Fruit fly (Drosophila melanogaster) whole organism, embryonic: ENCODE measurements around the gene HINT1.

Experiments
- Asciz ChIP-seq: fragments of 200-800 bp; sonication (Bioruptor generic); optimal IDR thresholded peaks from 2 replicates; lab custom pipeline; 2017; ENCODE audit warnings: missing biosample characterization, mild to moderate bottlenecking, missing genetic modification characterization, missing genetic modification reagents
- Atf-2 ChIP-seq: fragments of 200-800 bp; sonication (Bioruptor generic); optimal IDR thresholded peaks from 2 replicates; lab custom pipeline; 2016; ENCODE audit warnings: missing biosample characterization, missing genetic modification characterization
- Blimp-1 ChIP-seq: fragments of 200-800 bp; sonication (Bioruptor generic); optimal IDR thresholded peaks from 3 replicates; lab custom pipeline; 2018; ENCODE audit warnings: missing biosample characterization, missing genetic modification characterization, mild to moderate bottlenecking, moderate library complexity, missing genetic modification reagents
- CG11398 ChIP-seq: fragments of 200-800 bp; sonication (Bioruptor generic); optimal IDR thresholded peaks from 2 replicates; lab custom pipeline; 2016; ENCODE audit warnings: missing biosample characterization, missing genetic modification characterization
- CG12744 ChIP-seq: fragments of 200-800 bp; sonication (Bioruptor generic); optimal IDR thresholded peaks from 2 replicates; lab custom pipeline; 2016; ENCODE audit warnings: missing biosample characterization, missing genetic modification characterization
- CG12769 ChIP-seq: fragments of 200-800 bp; sonication (Bioruptor generic); optimal IDR thresholded peaks from 2 replicates; lab custom pipeline; 2019; ENCODE audit warnings: missing biosample characterization, mild to moderate bottlenecking, missing genetic modification characterization, moderate library complexity
- CG13775 ChIP-seq: fragments of 200-800 bp; sonication (Bioruptor generic); optimal IDR thresholded peaks from 3 replicates; lab custom pipeline; 2017; ENCODE audit warnings: missing biosample characterization, mild to moderate bottlenecking, missing genetic modification characterization
- CG14441 ChIP-seq: fragments of 200-800 bp; sonication (Bioruptor generic); IDR thresholded peaks from 2 replicates; pipeline ENCODE4 v1.3.6; 2022; ENCODE audit warnings: missing biosample characterization, missing genetic modification characterization
- CG14667 ChIP-seq: fragments of 200-800 bp; sonication (Bioruptor generic); IDR thresholded peaks from 2 replicates; pipeline ENCODE4 v1.3.6; 2022; ENCODE audit warnings: missing biosample characterization, missing genetic modification characterization
- CG1603 ChIP-seq: fragments of 200-800 bp; sonication (Bioruptor generic); optimal IDR thresholded peaks from 2 replicates; lab custom pipeline; 2019; ENCODE audit warnings: missing biosample characterization, mild to moderate bottlenecking, missing genetic modification characterization, moderate library complexity
- CG2199 ChIP-seq: fragments of 200-800 bp; sonication (Bioruptor generic); IDR thresholded peaks from 3 replicates; pipeline ENCODE4 v1.3.6; 2022; ENCODE audit warnings: missing biosample characterization, missing genetic modification characterization
- CG2712 ChIP-seq: fragments of 200-800 bp; optimal IDR thresholded peaks from 3 replicates; lab custom pipeline; 2019; ENCODE audit warnings: missing biosample characterization, mild to moderate bottlenecking, missing genetic modification characterization, moderate library complexity
- CG31441 ChIP-seq: fragments of 200-800 bp; sonication (Bioruptor generic); IDR thresholded peaks from 2 replicates; pipeline ENCODE4 v1.3.6; 2022; ENCODE audit warnings: missing biosample characterization, missing genetic modification characterization
- CG32767 ChIP-seq: fragments of 200-800 bp; sonication (Bioruptor generic); IDR thresholded peaks from 2 replicates; pipeline ENCODE4 v1.3.6; 2022; ENCODE audit warnings: missing biosample characterization, missing genetic modification characterization
- CG3281 ChIP-seq: fragments of 200-800 bp; sonication (Bioruptor generic); optimal IDR thresholded peaks from 3 replicates; lab custom pipeline; 2017; ENCODE audit warnings: missing biosample characterization, mild to moderate bottlenecking, missing genetic modification characterization
- CG3847 ChIP-seq: fragments of 200-800 bp; sonication (Bioruptor generic); IDR thresholded peaks from 2 replicates; pipeline ENCODE4 v1.3.6; 2022; ENCODE audit warnings: missing biosample characterization, missing genetic modification characterization
- CG42726 ChIP-seq: fragments of 200-800 bp; sonication (Bioruptor generic); IDR thresholded peaks from 2 replicates; pipeline ENCODE4 v1.3.6; 2022; ENCODE audit warnings: missing biosample characterization, missing genetic modification characterization; ENCODE audit not compliant: partially characterized antibody
- CG6765 ChIP-seq: fragments of 200-800 bp; sonication (Bioruptor generic); optimal IDR thresholded peaks from 3 replicates; lab custom pipeline; 2017; ENCODE audit warnings: missing biosample characterization, mild to moderate bottlenecking, missing genetic modification characterization
- CG7271 ChIP-seq: fragments of 200-800 bp; sonication (Bioruptor generic); optimal IDR thresholded peaks from 2 replicates; lab custom pipeline; 2018; ENCODE audit warnings: missing biosample characterization, mild to moderate bottlenecking, missing genetic modification characterization, moderate library complexity
- CG7357 ChIP-seq: fragments of 200-800 bp; sonication (Bioruptor generic); IDR thresholded peaks from 3 replicates; pipeline ENCODE4 v1.3.6; 2022; ENCODE audit warnings: missing biosample characterization, missing genetic modification characterization
- CG7556 ChIP-seq: fragments of 200-800 bp; sonication (Bioruptor generic); optimal IDR thresholded peaks from 2 replicates; lab custom pipeline; 2017; ENCODE audit warnings: missing biosample characterization, mild to moderate bottlenecking, missing genetic modification characterization
- CG9215 ChIP-seq: fragments of 200-800 bp; sonication (Bioruptor generic); IDR thresholded peaks from 2 replicates; pipeline ENCODE4 v1.3.6; 2022; ENCODE audit warnings: missing biosample characterization, missing genetic modification characterization
- CG9932 ChIP-seq: fragments of 200-800 bp; sonication (Bioruptor generic); IDR thresholded peaks from 2 replicates; pipeline ENCODE4 v1.3.6; 2022; ENCODE audit warnings: missing biosample characterization, missing genetic modification characterization
- CHES-1-like ChIP-seq: fragments of 200-800 bp; sonication (Bioruptor generic); optimal IDR thresholded peaks from 2 replicates; lab custom pipeline; 2016; ENCODE audit warnings: missing biosample characterization, missing genetic modification characterization
- Camta ChIP-seq: fragments of 200-800 bp; sonication (Bioruptor generic); optimal IDR thresholded peaks from 2 replicates; lab custom pipeline; 2016; ENCODE audit warnings: missing biosample characterization, missing genetic modification characterization
- D19B ChIP-seq: fragments of 200-800 bp; sonication (Bioruptor generic); optimal IDR thresholded peaks from 2 replicates; lab custom pipeline; 2017; ENCODE audit warnings: missing biosample characterization, mild to moderate bottlenecking, missing genetic modification characterization
- Ets65A ChIP-seq: fragments of 200-800 bp; sonication (Bioruptor generic); peaks from one replicate; lab custom pipeline; 2016; ENCODE audit warnings: missing biosample characterization, missing genetic modification characterization
- HLHmδ ChIP-seq: fragments of 200-800 bp; sonication (Bioruptor generic); optimal IDR thresholded peaks from 2 replicates; lab custom pipeline; 2018; ENCODE audit warnings: missing biosample characterization, mild to moderate bottlenecking, missing genetic modification characterization, moderate library complexity
- Nf-YC ChIP-seq: fragments of 200-800 bp; optimal IDR thresholded peaks from 3 replicates; lab custom pipeline; 2019; ENCODE audit warnings: missing biosample characterization, mild to moderate bottlenecking, missing genetic modification characterization, moderate library complexity
- Oaz ChIP-seq: fragments of 200-800 bp; sonication (Bioruptor generic); IDR thresholded peaks from 2 replicates; pipeline ENCODE4 v1.3.6; 2022; ENCODE audit warnings: missing biosample characterization, missing genetic modification characterization
- Xbp1 ChIP-seq: fragments of 200-800 bp; sonication (Bioruptor generic); optimal IDR thresholded peaks from 3 replicates; lab custom pipeline; 2016; ENCODE audit warnings: missing biosample characterization, mild to moderate bottlenecking, missing genetic modification characterization
- abd-A ChIP-seq: fragments of 200-800 bp; sonication (Bioruptor generic); optimal IDR thresholded peaks from 3 replicates; lab custom pipeline; 2019; ENCODE audit warnings: missing biosample characterization, mild to moderate bottlenecking, missing genetic modification characterization, moderate library complexity
- chif ChIP-seq, 2 experiments: fragments of 200-800 bp; sonication (Bioruptor generic); optimal IDR thresholded peaks; 3 replicates each; lab custom pipeline; 2016; ENCODE audit warnings: missing biosample characterization in 2 of 2, missing genetic modification characterization in 2 of 2
- cwo ChIP-seq: fragments of 200-800 bp; sonication (Bioruptor generic); optimal IDR thresholded peaks from 3 replicates; lab custom pipeline; 2017; ENCODE audit warnings: missing biosample characterization, missing genetic modification characterization, mild to moderate bottlenecking, moderate library complexity, missing genetic modification reagents
- emc ChIP-seq: fragments of 200-800 bp; sonication (Bioruptor generic); optimal IDR thresholded peaks from 2 replicates; lab custom pipeline; 2016; ENCODE audit warnings: missing biosample characterization, missing genetic modification characterization
- ems ChIP-seq: fragments of 200-800 bp; sonication (Bioruptor generic); optimal IDR thresholded peaks from 3 replicates; lab custom pipeline; 2016; ENCODE audit warnings: missing biosample characterization, missing genetic modification characterization
- fd3F ChIP-seq: fragments of 200-800 bp; sonication (Bioruptor generic); optimal IDR thresholded peaks from 2 replicates; lab custom pipeline; 2018; ENCODE audit warnings: missing biosample characterization, mild to moderate bottlenecking, missing genetic modification characterization, moderate library complexity
- gem ChIP-seq: fragments of 200-800 bp; sonication (Bioruptor generic); optimal IDR thresholded peaks from 2 replicates; lab custom pipeline; 2019; ENCODE audit warnings: missing biosample characterization, mild to moderate bottlenecking, missing genetic modification characterization, moderate library complexity
- gsb ChIP-seq: fragments of 200-800 bp; sonication (Bioruptor generic); IDR thresholded peaks from 2 replicates; pipeline ENCODE4 v1.3.6; 2022; ENCODE audit warnings: missing biosample characterization, missing genetic modification characterization
- gsb-n ChIP-seq: fragments of 200-800 bp; sonication (Bioruptor generic); optimal IDR thresholded peaks from 3 replicates; lab custom pipeline; 2018; ENCODE audit warnings: missing biosample characterization, mild to moderate bottlenecking, missing genetic modification characterization
- mirr ChIP-seq: fragments of 200-800 bp; sonication (Bioruptor generic); optimal IDR thresholded peaks from 3 replicates; lab custom pipeline; 2018; ENCODE audit warnings: missing biosample characterization, mild to moderate bottlenecking, missing genetic modification characterization
- otp ChIP-seq: fragments of 200-800 bp; sonication (Bioruptor generic); IDR thresholded peaks from 3 replicates; pipeline ENCODE4, ENCODE4 v1.3.6; 2022; ENCODE audit warnings: missing biosample characterization, missing genetic modification characterization
- pho ChIP-seq: fragments of 200-800 bp; sonication (Bioruptor generic); optimal IDR thresholded peaks from 2 replicates; lab custom pipeline; 2016; ENCODE audit warnings: missing biosample characterization, missing genetic modification characterization
- pros ChIP-seq: fragments of 200-800 bp; sonication (Bioruptor generic); optimal IDR thresholded peaks from 3 replicates; lab custom pipeline; 2019; ENCODE audit warnings: missing biosample characterization, mild to moderate bottlenecking, missing genetic modification characterization, moderate library complexity
- sug ChIP-seq: fragments of 200-800 bp; optimal IDR thresholded peaks from 2 replicates; lab custom pipeline; 2019; ENCODE audit warnings: missing biosample characterization, mild to moderate bottlenecking, missing genetic modification characterization, moderate library complexity
- tin ChIP-seq: fragments of 200-800 bp; sonication (Bioruptor generic); optimal IDR thresholded peaks from 3 replicates; lab custom pipeline; 2016; ENCODE audit warnings: missing biosample characterization, missing genetic modification characterization
- unc-4 ChIP-seq: fragments of 200-800 bp; sonication (Bioruptor generic); IDR thresholded peaks from 2 replicates; pipeline ENCODE4 v1.3.6; 2022; ENCODE audit warnings: missing biosample characterization, missing genetic modification characterization; ENCODE audit not compliant: partially characterized antibody
- vnd ChIP-seq: fragments of 200-800 bp; sonication (Bioruptor generic); IDR thresholded peaks from 3 replicates; pipeline ENCODE4 v1.3.6; 2022; ENCODE audit warnings: missing biosample characterization, missing genetic modification characterization; ENCODE audit not compliant: partially characterized antibody
- vvl ChIP-seq: fragments of 200-800 bp; sonication (Bioruptor generic); IDR thresholded peaks from 2 replicates; pipeline ENCODE4 v1.3.6; 2022; ENCODE audit warnings: missing biosample characterization, missing genetic modification characterization
- wdn ChIP-seq: fragments of 200-800 bp; sonication (Bioruptor generic); IDR thresholded peaks from 2 replicates; pipeline ENCODE4 v1.3.6; 2022; ENCODE audit warnings: missing biosample characterization, missing genetic modification characterization
- zfh1 ChIP-seq: fragments of 200-800 bp; sonication (Bioruptor generic); IDR thresholded peaks from 3 replicates; pipeline ENCODE4 v1.3.6; 2022; ENCODE audit warnings: missing biosample characterization, missing genetic modification characterization

Gene HINT1

DNA sequence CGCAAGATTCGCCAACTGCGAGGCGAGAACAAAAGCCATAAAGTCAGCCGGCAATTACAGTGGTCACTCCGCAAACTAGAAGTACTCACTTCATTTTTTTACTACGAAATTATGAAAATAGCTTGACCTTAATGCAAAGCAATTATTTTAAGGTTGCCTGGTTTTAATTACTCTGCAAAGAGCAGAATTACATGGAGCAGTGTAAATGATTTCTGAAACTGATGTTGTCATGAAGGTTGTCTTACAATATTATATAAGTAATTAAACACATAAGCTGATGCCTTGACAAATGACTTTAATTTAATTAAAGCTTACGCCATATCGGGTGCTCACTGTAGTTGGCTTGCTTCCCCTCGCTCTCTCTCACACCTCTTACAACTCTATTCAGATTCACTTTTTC, 35.7 kb upstream of the HINT1 start (continued):
- TF ChIP-seq CG7556 (GFP tag; lab: Kevin White, UChicago) = peak; percentile 42
- TF ChIP-seq Oaz (GFP tag; lab: Robert Waterston, UW) = no peak
- peak; percentile 85 for TF ChIP-seq CG3281 (GFP tag; lab: Kevin White, UChicago)
- peak; percentile 47 for TF ChIP-seq CG9215 (GFP tag; lab: Robert Waterston, UW)
- TF ChIP-seq CG1603 = peak; percentile 18
- peak; percentile 68 for TF ChIP-seq gem
- 0 out of 2 replicates have a peak, but pooled peaks have one; percentile 18 for TF ChIP-seq CG14441 (GFP tag; lab: Robert Waterston, UW)
- TF ChIP-seq mirr (GFP tag; lab: Kevin White, UChicago) = no peak
- no peak for TF ChIP-seq otp (GFP tag; lab: Robert Waterston, UW)
- no peak for TF ChIP-seq gsb-n (tag; lab: Kevin White, UChicago)
- TF ChIP-seq CG13775 = peak; percentile 49
- TF ChIP-seq CG31441 (GFP tag; lab: Robert Waterston, UW) = peak; percentile 42
- TF ChIP-seq fd3F (GFP tag; lab: Kevin White, UChicago) = peak; percentile 45
- TF ChIP-seq CG7271 (tag; lab: Kevin White, UChicago) = no peak
- TF ChIP-seq CHES-1-like (GFP tag; lab: Kevin White, UChicago) = peak; percentile 50
- TF ChIP-seq CG14667 (GFP tag; lab: Robert Waterston, UW) = no peak
- no peak for TF ChIP-seq CG42726 (GFP tag; lab: Robert Waterston, UW)
- TF ChIP-seq chif (GFP tag; optimal IDR thresholded peaks at IDR 0.05; lab: Kevin White, UChicago) = peak in 1 of 2 experiments; percentile 4
- peak; percentile 76 for TF ChIP-seq pho (GFP tag; lab: Kevin White, UChicago)
- TF ChIP-seq CG2712 (tag; lab: Kevin White, UChicago) = peak; percentile 42
- TF ChIP-seq pros (GFP tag; lab: Kevin White, UChicago) = no peak
- TF ChIP-seq Nf-YC (tag; lab: Kevin White, UChicago) = no peak
- TF ChIP-seq abd-A (tag; lab: Kevin White, UChicago) = no peak
- TF ChIP-seq zfh1 (GFP tag; lab: Robert Waterston, UW) = peak; percentile 40; the same call in 1 of the 3 replicates
- TF ChIP-seq ems (GFP tag; lab: Kevin White, UChicago) = no peak
- TF ChIP-seq CG32767 (GFP tag; lab: Robert Waterston, UW) = no peak
- peak; percentile 55 for TF ChIP-seq Blimp-1 (GFP tag; lab: Kevin White, UChicago)
- TF ChIP-seq Camta (GFP tag; lab: Kevin White, UChicago) = no peak
- peak; percentile 23 for TF ChIP-seq CG12744 (GFP tag; lab: Kevin White, UChicago)
- peak; percentile 38 for TF ChIP-seq D19B
- no peak for TF ChIP-seq unc-4
- TF ChIP-seq CG3847 (GFP tag; lab: Robert Waterston, UW) = 0 out of 2 replicates have a peak, but pooled peaks have one; percentile 28
- peak; percentile 34; the same call in 1 of the 2 replicates for TF ChIP-seq wdn
- TF ChIP-seq cwo (GFP tag; lab: Kevin White, UChicago) = peak; percentile 54
- peak; percentile 64 for TF ChIP-seq CG9932 (GFP tag; lab: Robert Waterston, UW)
- TF ChIP-seq CG2199 (GFP tag; lab: Robert Waterston, UW) = no peak
- TF ChIP-seq emc = no peak
- TF ChIP-seq sug (tag; lab: Kevin White, UChicago) = no peak
- peak; percentile 27 for TF ChIP-seq CG6765 (GFP tag; lab: Kevin White, UChicago)
- TF ChIP-seq CG12769 (tag; lab: Kevin White, UChicago) = peak; percentile 50
- peak; percentile 19 for TF ChIP-seq Atf-2
- TF ChIP-seq Asciz (GFP tag; lab: Kevin White, UChicago) = peak; percentile 2
- TF ChIP-seq CG11398 = no peak
- no peak for TF ChIP-seq Ets65A (GFP tag; lab: Kevin White, UChicago)
- TF ChIP-seq tin = peak; percentile 28
- TF ChIP-seq HLHmδ (GFP tag; lab: Kevin White, UChicago) = no peak
- peak; percentile 50 for TF ChIP-seq vvl (GFP tag; lab: Robert Waterston, UW)
- TF ChIP-seq vnd (GFP tag; lab: Robert Waterston, UW) = no peak
- TF ChIP-seq gsb (GFP tag; lab: Robert Waterston, UW) = peak; percentile 35
- TF ChIP-seq Xbp1 (GFP tag; lab: Kevin White, UChicago) = peak; percentile 31
- peak; percentile 30; the same call in 1 of the 3 replicates for TF ChIP-seq CG7357
